Worm (Caenorhabditis elegans): ENCODE results near the gene unc-70.

The unc-70 gene

ce11 chrV:6870004-6870403 is 11.1 kb upstream of the unc-70 start, which contains the start of gene frpr-18:
TSS of gene frpr-18 (plus strand) at chrV:6870304.
- TF ChIP-seq tlp-1 (tag; optimal IDR thresholded peaks at IDR 0.05) (no peak), ces-1 (GFP tag; optimal IDR thresholded peaks at IDR 0.05) (no peak), hlh-4 (tag; optimal IDR thresholded peaks at IDR 0.05) (no peak), unc-86 (tag; optimal IDR thresholded peaks at IDR 0.05) (no peak), zag-1 (tag; optimal IDR thresholded peaks at IDR 0.05) (no peak), jun-1 (tag; optimal IDR thresholded peaks at IDR 0.05) (no peak), ztf-11 (tag; optimal IDR thresholded peaks at IDR 0.05) (no peak), efl-3 (GFP tag; optimal IDR thresholded peaks at IDR 0.05) (no peak), isw-1 (GFP tag; IDR thresholded peaks at IDR 0.05) (no peak), lin-13 (GFP tag; optimal IDR thresholded peaks at IDR 0.05) (no peak), dsc-1 (tag; optimal IDR thresholded peaks at IDR 0.05) (no peak), ets-5 (GFP tag; IDR thresholded peaks at IDR 0.05) (no peak)

ce11 chrV:6874735-6875134 is 6.4 kb upstream of the unc-70 start:
- TF ChIP-seq ceh-90 (tag; optimal IDR thresholded peaks at IDR 0.05) = no peak
- TF ChIP-seq F16B12.6 (tag; optimal IDR thresholded peaks at IDR 0.05) = no peak
- peak; percentile 23 for TF ChIP-seq rnt-1 (tag; optimal IDR thresholded peaks at IDR 0.05)
- TF ChIP-seq unc-62 (GFP tag; optimal IDR thresholded peaks at IDR 0.05) = no peak
- no peak for TF ChIP-seq nhr-85 (tag)

ce11 chrV:6875795-6876194 is 5.3 kb upstream of the unc-70 start:
- no peak for TF ChIP-seq efl-1 (optimal IDR thresholded peaks at IDR 0.05)
- peak in 1 of 2 experiments; percentile 77 for TF ChIP-seq efl-1 (GFP tag; optimal IDR thresholded peaks at IDR 0.05 in 1 of 2)
- TF ChIP-seq lin-14 (GFP tag; optimal IDR thresholded peaks at IDR 0.05) = peak; percentile 4
- no peak for TF ChIP-seq C34B4.2 (tag; optimal IDR thresholded peaks at IDR 0.05)
- peak; percentile 2 for TF ChIP-seq dsc-1 (tag; optimal IDR thresholded peaks at IDR 0.05)
- TF ChIP-seq unc-62 (GFP tag; optimal IDR thresholded peaks at IDR 0.05) = no peak

- peak; percentile 71 for TF ChIP-seq blmp-1 (tag; optimal IDR thresholded peaks at IDR 0.05)
- peak; percentile 4 for TF ChIP-seq nhr-71 (tag; optimal IDR thresholded peaks at IDR 0.05)
- TF ChIP-seq ama-1 (optimal IDR thresholded peaks at IDR 0.05) = no peak
- no peak for TF ChIP-seq pag-3 (tag; optimal IDR thresholded peaks at IDR 0.05; ENCODE audit: borderline replicate concordance, insufficient read depth)
- TF ChIP-seq tbx-2 (tag; optimal IDR thresholded peaks at IDR 0.05) = peak; percentile 18
- no peak for TF ChIP-seq zag-1 (tag; optimal IDR thresholded peaks at IDR 0.05)
- no peak for TF ChIP-seq tlp-1 (tag; optimal IDR thresholded peaks at IDR 0.05)
- TF ChIP-seq mep-1 (tag; optimal IDR thresholded peaks at IDR 0.05) = no peak
- TF ChIP-seq aha-1 (tag; optimal IDR thresholded peaks at IDR 0.05) = no peak
- TF ChIP-seq hpl-2 (GFP tag; optimal IDR thresholded peaks at IDR 0.05) = no peak
- peak; percentile 86 for TF ChIP-seq nhr-85 (tag)
- TF ChIP-seq nhr-28 (tag; optimal IDR thresholded peaks at IDR 0.05) = no peak
- peak; percentile 14 for TF ChIP-seq snu-23 (GFP tag; optimal IDR thresholded peaks at IDR 0.05)
- peak in 1 of 2 experiments; percentile 3 for TF ChIP-seq lin-35 (GFP tag; optimal IDR thresholded peaks at IDR 0.05)
- TF ChIP-seq fkh-4 (tag; optimal IDR thresholded peaks at IDR 0.05; ENCODE audit: borderline replicate concordance) = no peak
- TF ChIP-seq hlh-4 (tag; optimal IDR thresholded peaks at IDR 0.05) = no peak
- TF ChIP-seq elt-2 (tag; optimal IDR thresholded peaks at IDR 0.05) = no peak
- TF ChIP-seq nhr-90 (tag; optimal IDR thresholded peaks at IDR 0.05; ENCODE audit: poor library complexity) = peak; percentile 8
- no peak for TF ChIP-seq unc-130 (tag; optimal IDR thresholded peaks at IDR 0.05)
- TF ChIP-seq sup-37 (GFP tag; optimal IDR thresholded peaks at IDR 0.05) = no peak
- TF ChIP-seq lin-15B (tag; optimal IDR thresholded peaks at IDR 0.05) = no peak
- TF ChIP-seq lin-14 (GFP tag; optimal IDR thresholded peaks at IDR 0.05) = peak; percentile 71
- TF ChIP-seq C04F5.9 (tag; optimal IDR thresholded peaks at IDR 0.05) = no peak
- peak; percentile 35 for TF ChIP-seq nhr-20 (tag; optimal IDR thresholded peaks at IDR 0.05)
- TF ChIP-seq elt-3 (tag; optimal IDR thresholded peaks at IDR 0.05) = peak in 1 of 6 experiments; percentile 7
- TF ChIP-seq snpc-4 (tag; optimal IDR thresholded peaks at IDR 0.05) = no peak
- TF ChIP-seq rnt-1 (tag; optimal IDR thresholded peaks at IDR 0.05) = peak; percentile 6
- TF ChIP-seq nhr-76 (tag; optimal IDR thresholded peaks at IDR 0.05) = no peak
- no peak for TF ChIP-seq nhr-47 (tag; optimal IDR thresholded peaks at IDR 0.05)
- no peak for TF ChIP-seq aly-2 (tag; optimal IDR thresholded peaks at IDR 0.05)
These were observed 4.2 kb upstream of the unc-70 start for ce11 chrV:6876763-6877515.

Data from whole organism, L1 larva.